Worm (Caenorhabditis elegans): ENCODE results near the gene chil-2.
A peak's percentile ranks its signal among the peaks of the same experiment; 100 is the strongest.

chil-2 gene

ce11 chrII:9874508-9875229, at the start of gene chil-2, which contains the start of gene ctsa-3.2:
chil-2 (minus strand) TSS chrII:9874608.
ctsa-3.2 (plus strand) TSS chrII:9875179.
- TF ChIP-seq F13H6.1 (tag; optimal IDR thresholded peaks at IDR 0.05) (no peak), ama-1 (optimal IDR thresholded peaks at IDR 0.05) (no peak), dmd-4 (tag; optimal IDR thresholded peaks at IDR 0.05) (no peak), ceh-82 (tag; optimal IDR thresholded peaks at IDR 0.05) (no peak), nhr-237 (tag; optimal IDR thresholded peaks at IDR 0.05) (no peak), ztf-11 (tag; optimal IDR thresholded peaks at IDR 0.05) (no peak), unc-62 (GFP tag; optimal IDR thresholded peaks at IDR 0.05) (no peak), aly-2 (tag; optimal IDR thresholded peaks at IDR 0.05) (no peak), nhr-12 (tag; optimal IDR thresholded peaks at IDR 0.05) (no peak), Y55F3AM.14 (GFP tag; optimal IDR thresholded peaks at IDR 0.05) (no peak), ztf-1 (GFP tag; conservative IDR thresholded peaks at IDR 0.05) (no peak), mbf-1 (tag; optimal IDR thresholded peaks at IDR 0.05) (no peak), mdl-1 (tag; optimal IDR thresholded peaks at IDR 0.05) (no peak), sma-9 (GFP tag; optimal IDR thresholded peaks at IDR 0.05) (no peak), sma-9 (tag; optimal IDR thresholded peaks at IDR 0.05) (no peak), lsy-2 (tag; optimal IDR thresholded peaks at IDR 0.05) (no peak)

ce11 chrII:9921622-9922269, 47.3 kb upstream of the chil-2 start, which contains the start of gene C05C10.2:
C05C10.2 (plus strand) TSS chrII:9922219.
- peak; percentile 46 for TF ChIP-seq C34F6.9 (tag; optimal IDR thresholded peaks at IDR 0.05)
- TF ChIP-seq F13H6.1 (tag; optimal IDR thresholded peaks at IDR 0.05) = no peak
- peak; percentile 4 for TF ChIP-seq nhr-129 (tag; optimal IDR thresholded peaks at IDR 0.05)

ce11 chrII:9920468-9920867, 46.1 kb upstream of the chil-2 start, which contains the start of gene pho-10:
pho-10 (minus strand) TSS chrII:9920568.
- TF ChIP-seq nhr-237 (tag; optimal IDR thresholded peaks at IDR 0.05) (no peak), nhr-21 (tag; optimal IDR thresholded peaks at IDR 0.05) (no peak), mab-5 (tag; optimal IDR thresholded peaks at IDR 0.05) (no peak), lin-13 (GFP tag; optimal IDR thresholded peaks at IDR 0.05) (no peak), nhr-129 (tag; optimal IDR thresholded peaks at IDR 0.05) (no peak), sma-9 (GFP tag; optimal IDR thresholded peaks at IDR 0.05) (no peak), sma-9 (tag; optimal IDR thresholded peaks at IDR 0.05) (no peak), egl-27 (tag; optimal IDR thresholded peaks at IDR 0.05) (no peak), aly-2 (tag; optimal IDR thresholded peaks at IDR 0.05) (no peak), crh-2 (tag; optimal IDR thresholded peaks at IDR 0.05) (no peak), nhr-77 (tag; optimal IDR thresholded peaks at IDR 0.05) (no peak)

ce11 chrII:9917904-9918303, 43.5 kb upstream of the chil-2 start, which contains the start of gene C05C10.8:
C05C10.8 (minus strand) TSS chrII:9918004.
- no peak for TF ChIP-seq ztf-4 (tag; optimal IDR thresholded peaks at IDR 0.05)
- no peak for TF ChIP-seq ztf-1 (GFP tag; conservative IDR thresholded peaks at IDR 0.05)
- TF ChIP-seq F13H6.1 (tag; optimal IDR thresholded peaks at IDR 0.05) = no peak
- no peak for TF ChIP-seq peb-1 (tag; optimal IDR thresholded peaks at IDR 0.05)
- TF ChIP-seq lin-11 (tag; optimal IDR thresholded peaks at IDR 0.05) = no peak
- TF ChIP-seq unc-55 (GFP tag; optimal IDR thresholded peaks at IDR 0.05) = no peak
- no peak for TF ChIP-seq nhr-129 (tag; optimal IDR thresholded peaks at IDR 0.05)
- no peak for TF ChIP-seq nhr-23 (tag; optimal IDR thresholded peaks at IDR 0.05)
- TF ChIP-seq egl-27 (tag; optimal IDR thresholded peaks at IDR 0.05) = no peak
- TF ChIP-seq blmp-1 (tag; optimal IDR thresholded peaks at IDR 0.05; ENCODE audit: insufficient read depth) = no peak
- no peak for TF ChIP-seq mbf-1 (tag; optimal IDR thresholded peaks at IDR 0.05)

ce11 chrII:9916177-9916576, 41.8 kb upstream of the chil-2 start, which contains the start of gene F26C11.4:
F26C11.4 (minus strand) TSS chrII:9916277.
- TF ChIP-seq snpc-4 (tag; optimal IDR thresholded peaks at IDR 0.05) (no peak), skn-1 (tag; optimal IDR thresholded peaks at IDR 0.05) (no peak), nhr-6 (tag; optimal IDR thresholded peaks at IDR 0.05) (no peak)

Data from whole organism, L2 larva.